Fruit fly (Drosophila melanogaster) Kc167 (cell line): ENCODE measurements around the gene CG9926.

Experiments used
- Sin3A ChIP-seq: fragments of >200 bp; optimal IDR thresholded peaks from 2 replicates; lab custom pipeline; 2018; ENCODE audit warnings: missing external identifiers
- h ChIP-seq: fragments of >200 bp; optimal IDR thresholded peaks from 3 replicates; lab custom pipeline; 2018; ENCODE audit warnings: missing external identifiers
- psq ChIP-seq: fragments of >200 bp; optimal IDR thresholded peaks from 2 replicates; lab custom pipeline; 2017; ENCODE audit warnings: missing external identifiers
- ttk ChIP-seq: sonication (Bioruptor generic); optimal IDR thresholded peaks from 2 replicates; lab custom pipeline; 2017; ENCODE audit warnings: missing external identifiers

DNA sequence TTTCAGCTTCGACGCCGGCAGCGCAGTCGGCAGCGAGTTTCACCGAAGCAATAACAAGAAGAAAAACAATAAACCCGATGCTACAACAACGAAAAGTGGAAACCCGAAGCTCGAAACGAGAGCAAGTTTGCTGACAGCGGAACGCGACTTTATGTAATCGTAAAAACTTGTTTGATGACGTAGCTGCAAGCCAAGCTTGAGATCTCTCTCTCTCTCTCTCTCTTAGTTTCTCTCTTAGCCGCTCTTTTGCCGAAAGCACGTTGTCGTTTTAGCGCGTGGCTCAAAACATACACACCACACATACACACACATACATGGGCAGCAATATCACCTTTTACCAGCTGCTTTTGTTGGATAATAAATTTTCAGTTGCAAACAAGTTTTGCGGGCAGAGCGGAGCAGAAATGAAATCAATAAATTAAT is 25.1 kb upstream of the CG9926 start:
- TF ChIP-seq h (no peak), psq (no peak), Sin3A (lab: Kevin White, UChicago) (no peak), ttk (lab: Kevin White, UChicago) (no peak)
